Worm (Caenorhabditis elegans) whole organism, late embryonic: ENCODE results near the gene C39E9.8.

ENCODE experiments used
- ama-1 ChIP-seq: fragments of 150-350 bp; optimal IDR thresholded peaks from 2 replicates; lab custom pipeline; 2014
- ceh-2 ChIP-seq: sonication (generic microtip); optimal IDR thresholded peaks from 2 replicates; lab custom pipeline; 2016; ENCODE audit warnings: missing genotype, missing genetic modification characterization, missing compliant biosample characterization
- ceh-24 ChIP-seq: sonication (generic microtip); optimal IDR thresholded peaks from 2 replicates; lab custom pipeline; 2016; ENCODE audit warnings: mild to moderate bottlenecking, missing genetic modification characterization, missing compliant biosample characterization
- ceh-9 ChIP-seq: sonication (generic microtip); optimal IDR thresholded peaks from 2 replicates; lab custom pipeline; 2016; ENCODE audit warnings: mild to moderate bottlenecking, missing genetic modification characterization, inconsistent platforms, missing compliant biosample characterization
- che-1 ChIP-seq: sonication (generic microtip); optimal IDR thresholded peaks from 2 replicates; lab custom pipeline; 2016; ENCODE audit warnings: mild to moderate bottlenecking, missing genetic modification characterization, missing compliant biosample characterization
- dmd-4 ChIP-seq: sonication (generic microtip); optimal IDR thresholded peaks from 2 replicates; lab custom pipeline; 2016; ENCODE audit warnings: borderline replicate concordance, missing genetic modification characterization, missing compliant biosample characterization
- eyg-1 ChIP-seq: sonication (generic microtip); optimal IDR thresholded peaks from 2 replicates; lab custom pipeline; 2016; ENCODE audit warnings: missing genotype, missing genetic modification characterization, missing compliant biosample characterization
- fkh-10 ChIP-seq: fragments of 150-350 bp; optimal IDR thresholded peaks from 2 replicates; lab custom pipeline; 2014; ENCODE audit warnings: missing biosample characterization, missing genetic modification reagents, missing genetic modification characterization
- hlh-30 ChIP-seq: sonication (generic microtip); optimal IDR thresholded peaks from 2 replicates; lab custom pipeline; 2017; ENCODE audit warnings: antibody characterized with exemption, missing genetic modification characterization, missing compliant biosample characterization; ENCODE audit not compliant: insufficient read depth
- nhr-11 ChIP-seq: fragments of 150-350 bp; optimal IDR thresholded peaks from 2 replicates; lab custom pipeline; 2014; ENCODE audit warnings: missing biosample characterization, missing genetic modification characterization
- pax-1 ChIP-seq: fragments of 150-350 bp; optimal IDR thresholded peaks from 2 replicates; lab custom pipeline; 2014; ENCODE audit warnings: missing biosample characterization, missing genetic modification characterization
- pqm-1 ChIP-seq: sonication (generic microtip); optimal IDR thresholded peaks from 2 replicates; lab custom pipeline; 2016; ENCODE audit warnings: missing genetic modification characterization, missing compliant biosample characterization
- rnt-1 ChIP-seq: sonication (generic microtip); optimal IDR thresholded peaks from 2 replicates; lab custom pipeline; 2016; ENCODE audit warnings: missing genetic modification characterization, missing compliant biosample characterization
- sox-2 ChIP-seq: fragments of 200-800 bp; sonication (Bioruptor generic); IDR thresholded peaks from 2 replicates; pipeline ENCODE4 v1.3.6; 2022; ENCODE audit warnings: missing genetic modification reagents, missing genetic modification characterization, missing compliant biosample characterization

DNA sequence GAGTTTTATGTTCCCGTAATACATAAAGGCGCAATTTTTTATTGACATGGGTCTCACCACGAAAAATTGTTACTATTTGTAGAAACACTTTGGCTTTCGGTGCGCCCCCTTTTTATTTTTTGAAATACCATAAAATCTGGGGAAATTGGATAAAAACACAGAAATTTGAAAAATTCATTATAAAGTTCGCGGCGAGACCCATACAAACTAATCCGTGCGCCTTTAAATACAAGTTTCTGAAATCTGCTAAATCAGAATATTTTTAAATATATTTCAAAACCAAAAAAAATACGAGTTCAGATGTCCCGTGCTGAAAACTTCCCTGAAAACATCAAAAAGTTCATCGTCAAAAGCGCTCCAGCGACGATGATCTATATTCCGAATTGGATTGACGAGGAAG lies 28.1 kb downstream of the C39E9.8 start, which contains the start of gene B0564.2:
- TF ChIP-seq sox-2 (GFP tag; lab: Robert Waterston, UW), result no peak
- TF ChIP-seq fkh-10 (GFP tag; lab: Kevin White, UChicago), result no peak
- no peak for TF ChIP-seq ceh-2 (tag; lab: Kevin White, UChicago)
- no peak for TF ChIP-seq dmd-4 (tag; lab: Kevin White, UChicago)
- no peak for TF ChIP-seq nhr-11
- no peak for TF ChIP-seq ama-1 (lab: Kevin White, UChicago)
- TF ChIP-seq eyg-1 (tag; lab: Kevin White, UChicago), result no peak
- no peak for TF ChIP-seq hlh-30
- TF ChIP-seq ceh-9, result no peak
- no peak for TF ChIP-seq rnt-1 (tag; lab: Kevin White, UChicago)
- no peak for TF ChIP-seq pqm-1 (tag; lab: Kevin White, UChicago)
- TF ChIP-seq che-1 (tag; lab: Kevin White, UChicago), result no peak
- TF ChIP-seq pax-1 (tag; lab: Kevin White, UChicago), result no peak
- TF ChIP-seq ceh-24 (tag; lab: Kevin White, UChicago), result no peak
